Worm (Caenorhabditis elegans): Measurements from ENCODE around the gene Y43H11AL.1.

- TF ChIP-seq daf-12 (tag; optimal IDR thresholded peaks at IDR 0.05) = no peak
- peak; percentile 33 for TF ChIP-seq elt-1 (tag; optimal IDR thresholded peaks at IDR 0.05)
- no peak for TF ChIP-seq zag-1 (tag; optimal IDR thresholded peaks at IDR 0.05)
These were observed 54.4 kb downstream of the Y43H11AL.1 start for ce11 chrII:178146-178545.
